Worm (Caenorhabditis elegans) whole organism, L4 larva: ENCODE results near the gene T25B6.5.

Experiments
- ama-1 ChIP-seq: fragments of 150-350 bp; optimal IDR thresholded peaks from 2 replicates; lab custom pipeline; 2014; ENCODE audit warnings: inconsistent platforms, mixed read lengths
- lsy-2 ChIP-seq, 2 experiments: fragments of 150-350 bp in 1 of 2; sonication (generic microtip) in 1 of 2; optimal IDR thresholded peaks; 2 replicates each; lab custom pipeline; 2014 to 2017; ENCODE audit warnings: missing biosample characterization in 2 of 2, missing genetic modification characterization in 2 of 2
- nhr-25 ChIP-seq: sonication (generic microtip); optimal IDR thresholded peaks from 2 replicates; lab custom pipeline; 2017; ENCODE audit warnings: missing genetic modification characterization, mild to moderate bottlenecking, missing compliant biosample characterization, antibody characterized with exemption, moderate library complexity, borderline replicate concordance; ENCODE audit not compliant: insufficient read depth
- nhr-77 ChIP-seq: fragments of 150-350 bp; optimal IDR thresholded peaks from 2 replicates; lab custom pipeline; 2014; ENCODE audit warnings: missing biosample characterization, missing genetic modification characterization
- pha-4 ChIP-seq, 2 experiments: fragments of 150-350 bp in 1 of 2; fragments of 200-800 bp in 1 of 2; sonication (Bioruptor generic) in 1 of 2; IDR thresholded peaks in 1 of 2; optimal IDR thresholded peaks in 1 of 2; 2 replicates each; pipeline versions ENCODE4 v1.3.6 to Lab custom; 2014 to 2022; ENCODE audit warnings: missing genetic modification characterization in 2 of 2, missing genetic modification reagents in 2 of 2, missing biosample characterization in 1 of 2, missing compliant biosample characterization in 1 of 2
- rbr-2 ChIP-seq: sonication (generic microtip); optimal IDR thresholded peaks from 2 replicates; lab custom pipeline; 2016; ENCODE audit warnings: missing genotype, missing genetic modification characterization, missing compliant biosample characterization
- spr-3 ChIP-seq: fragments of 200-800 bp; sonication (Bioruptor generic); optimal IDR thresholded peaks from 2 replicates; lab custom pipeline; 2018; ENCODE audit warnings: mild to moderate bottlenecking, missing genetic modification characterization, missing compliant biosample characterization

DNA sequence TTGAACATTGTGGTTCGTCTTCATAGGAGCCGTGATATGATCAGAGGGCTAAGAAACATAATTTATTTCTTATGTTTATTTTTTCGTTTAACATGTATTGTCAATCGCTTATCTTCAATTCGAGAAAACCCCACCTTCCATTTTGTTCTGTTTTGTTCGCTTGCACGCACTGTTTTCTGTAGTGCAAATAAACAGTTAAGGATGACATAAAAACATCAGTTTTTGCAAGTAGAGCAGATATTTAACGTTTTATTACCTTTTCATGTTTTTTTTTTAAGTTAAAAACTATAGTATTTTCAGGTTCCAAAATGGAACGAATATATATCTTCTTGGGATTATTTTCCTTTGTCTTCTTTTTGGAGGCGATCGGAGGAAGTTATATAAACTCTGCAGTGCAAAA, 35.8 kb upstream of the T25B6.5 start, which contains the start of gene F47E1.2:
- TF ChIP-seq nhr-77: no peak
- TF ChIP-seq spr-3 (GFP tag; lab: Kevin White, UChicago): no peak
- TF ChIP-seq nhr-25: no peak
- no peak for TF ChIP-seq pha-4 (GFP tag; IDR thresholded peaks at IDR 0.05; lab: Robert Waterston, UW)
- no peak for TF ChIP-seq pha-4 (tag; optimal IDR thresholded peaks at IDR 0.05; lab: Kevin White, UChicago)
- TF ChIP-seq rbr-2 (tag; lab: Kevin White, UChicago): no peak
- no peak for TF ChIP-seq lsy-2 (tag; optimal IDR thresholded peaks at IDR 0.05; lab: Kevin White, UChicago)
- no peak for TF ChIP-seq ama-1 (lab: Kevin White, UChicago)
